Worm (Caenorhabditis elegans) whole organism, late embryonic: ENCODE results near the gene unc-10.

Experiments
- C38D4.7 ChIP-seq: fragments of 200-800 bp; sonication (Bioruptor generic); optimal IDR thresholded peaks from 2 replicates; lab custom pipeline; 2018; ENCODE audit warnings: mild to moderate bottlenecking, missing genetic modification characterization, moderate library complexity, missing compliant biosample characterization
- ceh-14 ChIP-seq: sonication (generic microtip); optimal IDR thresholded peaks from 2 replicates; lab custom pipeline; 2016; ENCODE audit warnings: missing genotype, missing genetic modification characterization, missing compliant biosample characterization
- ceh-18 ChIP-seq: sonication (generic microtip); optimal IDR thresholded peaks from 2 replicates; lab custom pipeline; 2016; ENCODE audit warnings: missing genetic modification characterization, missing compliant biosample characterization
- ceh-19 ChIP-seq: fragments of 200-800 bp; sonication (Bioruptor generic); optimal IDR thresholded peaks from 2 replicates; lab custom pipeline; 2018; ENCODE audit warnings: mild to moderate bottlenecking, missing genetic modification characterization, missing compliant biosample characterization
- ceh-2 ChIP-seq: sonication (generic microtip); optimal IDR thresholded peaks from 2 replicates; lab custom pipeline; 2016; ENCODE audit warnings: missing genotype, missing genetic modification characterization, missing compliant biosample characterization
- ceh-22 ChIP-seq: sonication (generic microtip); optimal IDR thresholded peaks from 2 replicates; lab custom pipeline; 2017; ENCODE audit warnings: missing biosample characterization, missing genetic modification characterization
- ceh-24 ChIP-seq: sonication (generic microtip); optimal IDR thresholded peaks from 2 replicates; lab custom pipeline; 2016; ENCODE audit warnings: mild to moderate bottlenecking, missing genetic modification characterization, missing compliant biosample characterization
- ceh-34 ChIP-seq: sonication (generic microtip); optimal IDR thresholded peaks from 2 replicates; lab custom pipeline; 2016; ENCODE audit warnings: mild to moderate bottlenecking, missing genetic modification characterization, missing compliant biosample characterization
- dmd-4 ChIP-seq: sonication (generic microtip); optimal IDR thresholded peaks from 2 replicates; lab custom pipeline; 2016; ENCODE audit warnings: borderline replicate concordance, missing genetic modification characterization, missing compliant biosample characterization
- elt-2 ChIP-seq: sonication (generic microtip); optimal IDR thresholded peaks from 2 replicates; lab custom pipeline; 2016; ENCODE audit warnings: missing genetic modification reagents, missing genetic modification characterization, missing compliant biosample characterization
- elt-4 ChIP-seq: sonication (generic microtip); optimal IDR thresholded peaks from 2 replicates; lab custom pipeline; 2016; ENCODE audit warnings: missing genetic modification characterization, missing compliant biosample characterization
- ets-4 ChIP-seq: sonication (generic microtip); optimal IDR thresholded peaks from 2 replicates; lab custom pipeline; 2016; ENCODE audit warnings: missing genetic modification characterization, missing compliant biosample characterization
- fkh-6 ChIP-seq: sonication (generic microtip); optimal IDR thresholded peaks from 2 replicates; lab custom pipeline; 2016; ENCODE audit warnings: missing genetic modification characterization, missing compliant biosample characterization
- hlh-13 ChIP-seq: fragments of 200-800 bp; sonication (Bioruptor generic); optimal IDR thresholded peaks from 2 replicates; lab custom pipeline; 2018; ENCODE audit warnings: mild to moderate bottlenecking, missing genetic modification characterization, missing compliant biosample characterization
- hlh-15 ChIP-seq: sonication (generic microtip); optimal IDR thresholded peaks from 2 replicates; lab custom pipeline; 2016; ENCODE audit warnings: missing genetic modification characterization, missing compliant biosample characterization
- hlh-6 ChIP-seq: sonication (generic microtip); optimal IDR thresholded peaks from 2 replicates; lab custom pipeline; 2016; ENCODE audit warnings: missing genotype, missing genetic modification characterization, missing compliant biosample characterization
- hlh-8 ChIP-seq: sonication (generic microtip); optimal IDR thresholded peaks from 2 replicates; lab custom pipeline; 2016; ENCODE audit warnings: missing genotype, missing genetic modification characterization, missing compliant biosample characterization
- lim-6 ChIP-seq: sonication (generic microtip); optimal IDR thresholded peaks from 2 replicates; lab custom pipeline; 2016; ENCODE audit warnings: missing genetic modification characterization, missing compliant biosample characterization
- madf-2 ChIP-seq: sonication (generic microtip); optimal IDR thresholded peaks from 2 replicates; lab custom pipeline; 2017; ENCODE audit warnings: missing genetic modification characterization, missing compliant biosample characterization
- nfya-1 ChIP-seq: sonication (generic microtip); optimal IDR thresholded peaks from 2 replicates; lab custom pipeline; 2017; ENCODE audit warnings: missing genetic modification characterization, mild to moderate bottlenecking, missing compliant biosample characterization, antibody characterized with exemption, moderate library complexity
- nhr-11 ChIP-seq: fragments of 150-350 bp; optimal IDR thresholded peaks from 2 replicates; lab custom pipeline; 2014; ENCODE audit warnings: missing biosample characterization, missing genetic modification characterization
- npax-4 ChIP-seq: sonication (generic microtip); optimal IDR thresholded peaks from 2 replicates; lab custom pipeline; 2016; ENCODE audit warnings: missing genetic modification characterization, missing compliant biosample characterization
- pat-9 ChIP-seq: fragments of 200-800 bp; sonication (Bioruptor generic); optimal IDR thresholded peaks from 2 replicates; lab custom pipeline; 2018; ENCODE audit warnings: mild to moderate bottlenecking, missing genetic modification characterization, moderate library complexity, missing compliant biosample characterization
- pqm-1 ChIP-seq: sonication (generic microtip); optimal IDR thresholded peaks from 2 replicates; lab custom pipeline; 2016; ENCODE audit warnings: missing genetic modification characterization, missing compliant biosample characterization
- ref-2 ChIP-seq: sonication (generic microtip); optimal IDR thresholded peaks from 2 replicates; lab custom pipeline; 2016; ENCODE audit warnings: missing genetic modification characterization, missing compliant biosample characterization
- sdc-2 ChIP-seq: sonication (generic microtip); optimal IDR thresholded peaks from 2 replicates; lab custom pipeline; 2016; ENCODE audit warnings: missing genotype, missing genetic modification characterization, missing compliant biosample characterization
- tbx-2 ChIP-seq: sonication (generic microtip); optimal IDR thresholded peaks from 2 replicates; lab custom pipeline; 2016; ENCODE audit warnings: missing genetic modification characterization, missing compliant biosample characterization
- tbx-7 ChIP-seq: sonication (generic microtip); optimal IDR thresholded peaks from 2 replicates; lab custom pipeline; 2016; ENCODE audit warnings: missing genotype, missing genetic modification characterization, missing compliant biosample characterization
- unc-42 ChIP-seq: sonication (generic microtip); optimal IDR thresholded peaks from 2 replicates; lab custom pipeline; 2016; ENCODE audit warnings: missing genotype, missing genetic modification characterization, missing compliant biosample characterization
- unc-55 ChIP-seq: sonication (generic microtip); optimal IDR thresholded peaks from 2 replicates; lab custom pipeline; 2017; ENCODE audit warnings: missing biosample characterization, missing genetic modification reagents, missing genetic modification characterization
- ztf-16 ChIP-seq: sonication (generic microtip); optimal IDR thresholded peaks from 2 replicates; lab custom pipeline; 2017; ENCODE audit warnings: missing genetic modification characterization, missing compliant biosample characterization

unc-10 gene

DNA sequence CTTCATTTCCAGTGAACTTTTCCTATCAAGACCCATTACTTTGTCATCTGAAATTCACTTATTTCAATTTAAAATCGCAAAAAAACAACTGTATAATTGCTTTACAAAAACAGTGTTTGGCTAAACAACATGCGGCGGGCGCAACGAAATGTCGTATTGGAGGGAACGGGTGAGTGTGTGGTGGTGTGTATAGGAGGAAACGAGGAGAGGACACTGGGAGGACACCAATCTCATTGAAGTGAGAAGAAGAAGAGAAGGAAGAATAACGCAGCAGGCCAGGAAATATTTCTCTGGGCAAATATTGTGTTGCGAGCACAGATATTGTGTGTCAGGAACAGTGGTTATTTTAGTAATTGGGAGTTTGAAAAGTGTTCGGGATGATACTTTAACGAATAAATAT lies 25.6 kb downstream of the unc-10 start, which contains the start of gene F46H5.4:
Gene F46H5.4, minus strand, starts transcription at position 53 of the 400 bp plus-strand sequence.
- TF ChIP-seq ceh-19 (GFP tag; lab: Kevin White, UChicago) (peak; percentile 35), unc-42 (tag; lab: Kevin White, UChicago) (peak; percentile 56), nhr-11 (tag; lab: Kevin White, UChicago) (no peak), ztf-16 (tag; lab: Kevin White, UChicago) (no peak), pqm-1 (tag; lab: Kevin White, UChicago) (no peak), dmd-4 (tag; lab: Kevin White, UChicago) (peak; percentile 29), tbx-2 (tag; lab: Kevin White, UChicago) (peak; percentile 50), nfya-1 (tag; lab: Kevin White, UChicago) (peak; percentile 28), ceh-2 (tag; lab: Kevin White, UChicago) (peak; percentile 4), ref-2 (tag; lab: Kevin White, UChicago) (peak; percentile 49), ceh-18 (tag; lab: Kevin White, UChicago) (peak; percentile 2), sdc-2 (tag; lab: Kevin White, UChicago) (peak; percentile 48)

DNA sequence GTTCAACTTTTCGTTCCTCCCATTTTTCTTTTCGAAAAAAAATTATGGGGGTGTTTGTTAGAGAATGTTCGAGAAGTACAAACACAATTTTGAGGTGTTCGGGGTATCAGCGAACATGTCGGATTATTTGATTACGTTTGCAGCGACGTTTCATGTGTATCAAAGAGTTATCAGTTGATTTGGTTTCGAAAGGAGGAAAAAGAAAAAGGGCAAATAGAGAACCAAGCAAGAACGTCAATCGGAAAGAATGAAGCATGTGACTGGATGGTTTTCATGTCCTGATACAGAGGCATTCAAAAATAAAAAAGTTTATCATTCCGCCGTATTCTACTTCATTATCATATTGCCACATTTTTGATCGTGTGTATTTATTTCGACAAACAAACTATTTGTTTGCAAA lies 35.4 kb downstream of the unc-10 start:
- TF ChIP-seq elt-2 (tag; lab: Kevin White, UChicago) = peak; percentile 60
- no peak for TF ChIP-seq ztf-16 (tag; lab: Kevin White, UChicago)
- no peak for TF ChIP-seq tbx-2 (tag; lab: Kevin White, UChicago)
- TF ChIP-seq fkh-6 (tag; lab: Kevin White, UChicago) = no peak
- no peak for TF ChIP-seq ceh-24
- no peak for TF ChIP-seq lim-6 (tag; lab: Kevin White, UChicago)
- TF ChIP-seq npax-4 (tag; lab: Kevin White, UChicago) = no peak

- no peak for TF ChIP-seq hlh-15
- TF ChIP-seq tbx-2 (tag; lab: Kevin White, UChicago) = peak; percentile 25
- TF ChIP-seq, all 69 proteins: peak for 1
These were observed 37.2 kb downstream of the unc-10 start, which contains the start of gene F46H5.7 for ce11 chrX:7242878-7243277. F46H5.7 (minus strand) TSS chrX:7242983.

DNA sequence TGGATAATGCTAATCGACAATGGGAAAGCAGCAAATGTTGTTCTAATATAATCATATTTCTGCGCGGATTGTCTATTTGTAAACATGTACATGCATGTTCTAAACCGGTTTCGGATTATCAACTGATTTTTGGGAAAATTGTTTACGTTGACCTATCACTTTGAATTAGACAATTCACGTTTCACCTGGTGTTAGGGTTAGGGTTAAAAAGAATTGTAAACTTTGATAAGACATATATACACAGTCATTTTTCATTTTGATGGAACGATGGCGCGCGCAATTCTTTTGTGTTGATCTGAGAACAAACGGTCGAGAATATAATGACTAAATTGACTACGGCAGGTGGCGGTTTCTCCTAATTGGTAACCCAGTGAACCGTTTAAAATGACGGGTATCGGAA lies 38.0 kb downstream of the unc-10 start:
- no peak for TF ChIP-seq hlh-13 (GFP tag; lab: Kevin White, UChicago)

DNA sequence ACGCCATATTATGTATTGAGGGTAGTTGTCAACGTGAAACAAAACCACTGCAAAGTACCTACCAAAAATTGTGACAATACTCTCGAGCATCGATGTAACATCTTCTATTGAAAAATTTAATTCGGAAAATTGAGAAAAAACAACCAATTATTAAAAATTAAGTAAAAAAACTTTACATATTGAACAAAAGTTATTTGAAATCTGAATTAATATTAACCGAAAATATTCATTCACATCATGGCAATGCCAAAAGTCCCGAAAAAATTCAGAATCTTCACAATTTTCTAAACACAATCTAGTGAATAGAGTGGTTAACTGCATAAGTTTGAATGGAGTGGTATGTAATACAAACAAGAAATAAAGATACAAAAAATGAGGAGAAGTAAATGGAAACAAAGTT lies 41.6 kb downstream of the unc-10 start, which contains the start of gene F46H5.3:
Gene F46H5.3, minus strand, starts transcription at position 101 of the 400 bp plus-strand sequence.
- TF ChIP-seq ceh-18 (tag; lab: Kevin White, UChicago) = no peak
- TF ChIP-seq unc-42 (tag; lab: Kevin White, UChicago) = no peak
- TF ChIP-seq ets-4 (tag; lab: Kevin White, UChicago) = no peak
- TF ChIP-seq ceh-34 (tag; lab: Kevin White, UChicago) = no peak
- no peak for TF ChIP-seq fkh-6 (tag; lab: Kevin White, UChicago)
- no peak for TF ChIP-seq elt-4 (tag; lab: Kevin White, UChicago)
- TF ChIP-seq ceh-14 (tag; lab: Kevin White, UChicago) = no peak
- TF ChIP-seq tbx-7 = no peak
- no peak for TF ChIP-seq C38D4.7 (GFP tag; lab: Kevin White, UChicago)
- no peak for TF ChIP-seq hlh-6 (tag; lab: Kevin White, UChicago)
- no peak for TF ChIP-seq madf-2 (tag; lab: Kevin White, UChicago)

ce11 chrX:7236717-7237116 lies 43.4 kb downstream of the unc-10 start:
- TF ChIP-seq unc-55 (GFP tag; lab: Kevin White, UChicago) (peak; percentile 67), pat-9 (tag; lab: Kevin White, UChicago) (peak; percentile 0), ceh-18 (tag; lab: Kevin White, UChicago) (peak; percentile 69), hlh-8 (tag; lab: Kevin White, UChicago) (peak; percentile 61), ceh-22 (no peak)
